Worm (Caenorhabditis elegans): Measurements from ENCODE around the gene pqn-75.

DNA sequence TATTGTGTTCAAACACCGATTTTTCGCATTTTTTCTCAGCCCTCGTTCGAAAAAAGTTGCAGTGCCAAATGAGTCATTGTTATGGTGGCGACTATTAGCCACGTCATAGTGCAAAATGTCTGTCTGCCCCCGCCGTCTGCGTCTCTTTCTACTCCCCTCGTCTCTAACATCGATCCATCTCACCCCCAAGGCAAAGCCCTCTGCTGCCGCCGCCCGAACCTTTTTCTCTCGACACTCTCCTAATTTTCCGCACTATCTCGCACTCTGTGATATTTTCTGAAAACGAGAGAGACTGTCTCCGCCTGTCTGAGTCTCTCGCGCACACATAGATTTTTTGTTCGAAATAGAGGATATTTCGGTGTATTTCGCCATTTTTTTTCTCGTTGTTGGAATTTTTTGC lies 21.0 kb downstream of the pqn-75 start:
- TF ChIP-seq zip-4 (GFP tag; optimal IDR thresholded peaks at IDR 0.05) (no peak), aly-2 (tag; optimal IDR thresholded peaks at IDR 0.05) (peak; percentile 19), dsc-1 (tag; optimal IDR thresholded peaks at IDR 0.05) (peak; percentile 70), fos-1 (tag; optimal IDR thresholded peaks at IDR 0.05) (peak; percentile 71), nhr-84 (tag; optimal IDR thresholded peaks at IDR 0.05) (no peak), unc-62 (GFP tag; optimal IDR thresholded peaks at IDR 0.05) (no peak), hlh-4 (tag; optimal IDR thresholded peaks at IDR 0.05) (no peak), isw-1 (GFP tag; IDR thresholded peaks at IDR 0.05) (peak; percentile 71), rnt-1 (tag; optimal IDR thresholded peaks at IDR 0.05) (peak; percentile 80), ces-1 (GFP tag; optimal IDR thresholded peaks at IDR 0.05) (no peak), elt-3 (tag; optimal IDR thresholded peaks at IDR 0.05) (peak in 2 of 6 experiments; percentile 19 to 36), jun-1 (tag; optimal IDR thresholded peaks at IDR 0.05) (peak; percentile 76), nhr-28 (tag; optimal IDR thresholded peaks at IDR 0.05) (no peak), ceh-82 (tag; optimal IDR thresholded peaks at IDR 0.05) (peak; percentile 39 to 69 (median 67))
